Fruit fly (Drosophila melanogaster): ENCODE data around the gene pasi1.

DNA sequence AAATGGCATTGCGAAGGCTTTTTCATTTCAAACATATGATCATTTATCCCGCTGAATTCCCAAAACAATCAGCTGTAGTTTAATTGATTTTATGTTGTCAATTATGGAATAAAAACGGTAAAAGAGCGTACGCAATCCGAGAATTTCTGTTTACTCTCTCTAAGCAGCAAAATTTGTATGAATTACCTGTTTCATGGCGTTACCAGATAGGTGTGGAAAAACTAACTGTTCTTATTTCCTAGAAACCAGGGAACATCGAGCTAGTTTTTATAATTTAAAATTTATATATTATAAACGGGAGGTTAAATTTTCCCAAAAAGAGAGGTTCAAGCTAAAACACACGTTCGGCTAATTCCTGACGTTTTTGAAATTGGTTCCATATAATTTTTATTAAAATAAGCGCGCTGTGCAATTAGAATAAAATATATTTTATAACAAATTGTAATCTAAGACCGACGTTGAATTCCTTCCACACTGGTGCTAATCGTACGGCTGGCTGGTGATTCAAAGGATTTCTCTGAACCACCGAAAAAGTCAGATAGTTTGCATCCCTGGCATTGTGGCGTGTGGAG, 12.2 kb downstream of the pasi1 start, which contains the start of gene CG17801:
- TF ChIP-seq CG8478 (optimal IDR thresholded peaks at IDR 0.05) (no peak), CTCF (optimal IDR thresholded peaks at IDR 0.05) (no peak)
